Fruit fly (Drosophila melanogaster): Measurements from ENCODE around the gene ATP6AP2.
A peak's percentile ranks its signal among the peaks of the same experiment; 100 is the strongest.

ATP6AP2 gene

dm6 chr3R:9215551-9215950, 44.9 kb upstream of the ATP6AP2 start:
- TF ChIP-seq CG4854 (GFP tag; optimal IDR thresholded peaks at IDR 0.05), result no peak
- no peak for TF ChIP-seq YL-1 (GFP tag; optimal IDR thresholded peaks at IDR 0.05)
- TF ChIP-seq slbo (GFP tag; IDR thresholded peaks at IDR 0.05), result no peak
- TF ChIP-seq CG4707 (GFP tag; optimal IDR thresholded peaks at IDR 0.05), result peak; percentile 18
- TF ChIP-seq Doc2 (GFP tag; IDR thresholded peaks at IDR 0.05), result no peak
- no peak for TF ChIP-seq schlank (tag; optimal IDR thresholded peaks at IDR 0.05)
- no peak for TF ChIP-seq CG34224 (GFP tag; IDR thresholded peaks at IDR 0.05; ENCODE audit: partially characterized antibody)
- TF ChIP-seq pros (GFP tag; optimal IDR thresholded peaks at IDR 0.05), result no peak
- TF ChIP-seq CG11723 (GFP tag; optimal IDR thresholded peaks at IDR 0.05), result no peak
- TF ChIP-seq trem (tag; optimal IDR thresholded peaks at IDR 0.05), result peak; percentile 25
- TF ChIP-seq Hsf (GFP tag; optimal IDR thresholded peaks at IDR 0.05), result no peak
- no peak for TF ChIP-seq cwo (GFP tag; optimal IDR thresholded peaks at IDR 0.05)
- TF ChIP-seq kay (GFP tag; optimal IDR thresholded peaks at IDR 0.05), result no peak
- TF ChIP-seq CoRest (tag; optimal IDR thresholded peaks at IDR 0.05), result no peak
- no peak for TF ChIP-seq chm (GFP tag; IDR thresholded peaks at IDR 0.05)
- no peak for TF ChIP-seq TFAM (GFP tag; optimal IDR thresholded peaks at IDR 0.05)
- TF ChIP-seq Blimp-1 (GFP tag; optimal IDR thresholded peaks at IDR 0.05), result peak; percentile 100
- TF ChIP-seq MBD-R2 (GFP tag; IDR thresholded peaks at IDR 0.05), result no peak
- no peak for TF ChIP-seq CG1233 (GFP tag; optimal IDR thresholded peaks at IDR 0.05)
- no peak for TF ChIP-seq fru (optimal IDR thresholded peaks at IDR 0.05)
- no peak for TF ChIP-seq tin (GFP tag; optimal IDR thresholded peaks at IDR 0.05)
- TF ChIP-seq gsb-n (tag; optimal IDR thresholded peaks at IDR 0.05), result peak; percentile 83
- TF ChIP-seq Stat92E (GFP tag; optimal IDR thresholded peaks at IDR 0.05), result no peak
- 0 out of 3 replicates have a peak, but pooled peaks have one; percentile 25 for TF ChIP-seq mld (GFP tag; IDR thresholded peaks at IDR 0.05; ENCODE audit: partially characterized antibody)
- no peak for TF ChIP-seq CG4820 (GFP tag; optimal IDR thresholded peaks at IDR 0.05)
- TF ChIP-seq CG17802 (tag; optimal IDR thresholded peaks at IDR 0.05), result no peak
- TF ChIP-seq yki (optimal IDR thresholded peaks at IDR 0.05), result no peak
- no peak for TF ChIP-seq Antp (GFP tag; optimal IDR thresholded peaks at IDR 0.05)
- no peak for TF ChIP-seq CG15073 (GFP tag; optimal IDR thresholded peaks at IDR 0.05)
- TF ChIP-seq aop (GFP tag; IDR thresholded peaks at IDR 0.05), result no peak
- peak; percentile 36 for TF ChIP-seq CG7745 (tag; optimal IDR thresholded peaks at IDR 0.05)
- TF ChIP-seq mam (GFP tag; optimal IDR thresholded peaks at IDR 0.05), result no peak
- no peak for TF ChIP-seq CG10147 (GFP tag; optimal IDR thresholded peaks at IDR 0.05)
- TF ChIP-seq Bdp1 (GFP tag; optimal IDR thresholded peaks at IDR 0.05), result no peak
- peak; percentile 37 for TF ChIP-seq CG17385 (GFP tag; optimal IDR thresholded peaks at IDR 0.05)
- no peak for TF ChIP-seq CG12744 (GFP tag; optimal IDR thresholded peaks at IDR 0.05)
- no peak for TF ChIP-seq CG3726 (GFP tag; IDR thresholded peaks at IDR 0.05)
- no peak for TF ChIP-seq CG9609 (GFP tag; optimal IDR thresholded peaks at IDR 0.05)
- no peak for TF ChIP-seq esg (GFP tag; conservative IDR thresholded peaks at IDR 0.05)
- TF ChIP-seq CG33557 (GFP tag; optimal IDR thresholded peaks at IDR 0.05), result peak; percentile 84
- TF ChIP-seq CG13624 (GFP tag; optimal IDR thresholded peaks at IDR 0.05), result no peak
- TF ChIP-seq kah (GFP tag; optimal IDR thresholded peaks at IDR 0.05), result no peak
- no peak for TF ChIP-seq Dad (GFP tag; optimal IDR thresholded peaks at IDR 0.05)
- TF ChIP-seq CG18764 (GFP tag; optimal IDR thresholded peaks at IDR 0.05), result no peak
- peak; percentile 47 for TF ChIP-seq CG10431 (GFP tag; optimal IDR thresholded peaks at IDR 0.05)
- TF ChIP-seq twi (tag; optimal IDR thresholded peaks at IDR 0.05), result peak; percentile 0
- no peak for TF ChIP-seq CG6765 (GFP tag; optimal IDR thresholded peaks at IDR 0.05)
- no peak for TF ChIP-seq sima (GFP tag; optimal IDR thresholded peaks at IDR 0.05)
- TF ChIP-seq Pdp1 (GFP tag; optimal IDR thresholded peaks at IDR 0.05), result no peak
- TF ChIP-seq CG12155 (GFP tag; optimal IDR thresholded peaks at IDR 0.05), result no peak
- TF ChIP-seq CG12299 (tag; optimal IDR thresholded peaks at IDR 0.05), result no peak
- TF ChIP-seq Rx (GFP tag; IDR thresholded peaks at IDR 0.05), result no peak
